Worm (Caenorhabditis elegans) whole organism, late embryonic: ENCODE data around the gene ula-1.
A peak's percentile ranks its signal among the peaks of the same experiment; 100 is the strongest.

Experiments used
- F13H6.1 ChIP-seq: sonication (generic microtip); optimal IDR thresholded peaks from 2 replicates; lab custom pipeline; 2016; ENCODE audit warnings: missing genetic modification characterization, missing compliant biosample characterization
- Y22D7AL.16 ChIP-seq: sonication (generic microtip); optimal IDR thresholded peaks from 2 replicates; lab custom pipeline; 2016; ENCODE audit warnings: missing genetic modification characterization, missing compliant biosample characterization
- ceh-14 ChIP-seq: sonication (generic microtip); optimal IDR thresholded peaks from 2 replicates; lab custom pipeline; 2016; ENCODE audit warnings: missing genotype, missing genetic modification characterization, missing compliant biosample characterization
- ceh-18 ChIP-seq: sonication (generic microtip); optimal IDR thresholded peaks from 2 replicates; lab custom pipeline; 2016; ENCODE audit warnings: missing genetic modification characterization, missing compliant biosample characterization
- ceh-19 ChIP-seq: fragments of 200-800 bp; sonication (Bioruptor generic); optimal IDR thresholded peaks from 2 replicates; lab custom pipeline; 2018; ENCODE audit warnings: mild to moderate bottlenecking, missing genetic modification characterization, missing compliant biosample characterization
- ceh-2 ChIP-seq: sonication (generic microtip); optimal IDR thresholded peaks from 2 replicates; lab custom pipeline; 2016; ENCODE audit warnings: missing genotype, missing genetic modification characterization, missing compliant biosample characterization
- ceh-22 ChIP-seq: sonication (generic microtip); optimal IDR thresholded peaks from 2 replicates; lab custom pipeline; 2017; ENCODE audit warnings: missing biosample characterization, missing genetic modification characterization
- ceh-24 ChIP-seq: sonication (generic microtip); optimal IDR thresholded peaks from 2 replicates; lab custom pipeline; 2016; ENCODE audit warnings: mild to moderate bottlenecking, missing genetic modification characterization, missing compliant biosample characterization
- ceh-30 ChIP-seq: fragments of 150-350 bp; optimal IDR thresholded peaks from 2 replicates; lab custom pipeline; 2014; ENCODE audit warnings: missing biosample characterization, missing genetic modification characterization
- ceh-34 ChIP-seq: sonication (generic microtip); optimal IDR thresholded peaks from 2 replicates; lab custom pipeline; 2016; ENCODE audit warnings: mild to moderate bottlenecking, missing genetic modification characterization, missing compliant biosample characterization
- ceh-45 ChIP-seq: fragments of 200-800 bp; sonication (Bioruptor generic); IDR thresholded peaks from 2 replicates; pipeline ENCODE4 v1.3.6; 2022; ENCODE audit warnings: missing genetic modification reagents, missing genetic modification characterization, missing compliant biosample characterization
- che-1 ChIP-seq: sonication (generic microtip); optimal IDR thresholded peaks from 2 replicates; lab custom pipeline; 2016; ENCODE audit warnings: mild to moderate bottlenecking, missing genetic modification characterization, missing compliant biosample characterization
- dmd-4 ChIP-seq: sonication (generic microtip); optimal IDR thresholded peaks from 2 replicates; lab custom pipeline; 2016; ENCODE audit warnings: borderline replicate concordance, missing genetic modification characterization, missing compliant biosample characterization
- dve-1 ChIP-seq: sonication (generic microtip); optimal IDR thresholded peaks from 2 replicates; lab custom pipeline; 2017; ENCODE audit warnings: antibody characterized with exemption, mild to moderate bottlenecking, missing genetic modification characterization, missing compliant biosample characterization
- elt-2 ChIP-seq: sonication (generic microtip); optimal IDR thresholded peaks from 2 replicates; lab custom pipeline; 2016; ENCODE audit warnings: missing genetic modification reagents, missing genetic modification characterization, missing compliant biosample characterization
- elt-4 ChIP-seq: sonication (generic microtip); optimal IDR thresholded peaks from 2 replicates; lab custom pipeline; 2016; ENCODE audit warnings: missing genetic modification characterization, missing compliant biosample characterization
- ets-4 ChIP-seq: sonication (generic microtip); optimal IDR thresholded peaks from 2 replicates; lab custom pipeline; 2016; ENCODE audit warnings: missing genetic modification characterization, missing compliant biosample characterization
- fkh-10 ChIP-seq: fragments of 150-350 bp; optimal IDR thresholded peaks from 2 replicates; lab custom pipeline; 2014; ENCODE audit warnings: missing biosample characterization, missing genetic modification reagents, missing genetic modification characterization
- fkh-6 ChIP-seq: sonication (generic microtip); optimal IDR thresholded peaks from 2 replicates; lab custom pipeline; 2016; ENCODE audit warnings: missing genetic modification characterization, missing compliant biosample characterization
- gmeb-2 ChIP-seq: sonication (generic microtip); optimal IDR thresholded peaks from 2 replicates; lab custom pipeline; 2016; ENCODE audit warnings: missing genetic modification characterization, inconsistent platforms, missing compliant biosample characterization
- hlh-13 ChIP-seq: fragments of 200-800 bp; sonication (Bioruptor generic); optimal IDR thresholded peaks from 2 replicates; lab custom pipeline; 2018; ENCODE audit warnings: mild to moderate bottlenecking, missing genetic modification characterization, missing compliant biosample characterization
- hlh-30 ChIP-seq: sonication (generic microtip); optimal IDR thresholded peaks from 2 replicates; lab custom pipeline; 2017; ENCODE audit warnings: antibody characterized with exemption, missing genetic modification characterization, missing compliant biosample characterization; ENCODE audit not compliant: insufficient read depth
- hlh-6 ChIP-seq: sonication (generic microtip); optimal IDR thresholded peaks from 2 replicates; lab custom pipeline; 2016; ENCODE audit warnings: missing genotype, missing genetic modification characterization, missing compliant biosample characterization
- lin-11 ChIP-seq: fragments of 200-800 bp; sonication (Bioruptor generic); optimal IDR thresholded peaks from 2 replicates; lab custom pipeline; 2018; ENCODE audit warnings: mild to moderate bottlenecking, missing genetic modification characterization, missing compliant biosample characterization
- madf-2 ChIP-seq: sonication (generic microtip); optimal IDR thresholded peaks from 2 replicates; lab custom pipeline; 2017; ENCODE audit warnings: missing genetic modification characterization, missing compliant biosample characterization
- nfya-1 ChIP-seq: sonication (generic microtip); optimal IDR thresholded peaks from 2 replicates; lab custom pipeline; 2017; ENCODE audit warnings: missing genetic modification characterization, mild to moderate bottlenecking, missing compliant biosample characterization, antibody characterized with exemption, moderate library complexity
- nhr-11 ChIP-seq: fragments of 150-350 bp; optimal IDR thresholded peaks from 2 replicates; lab custom pipeline; 2014; ENCODE audit warnings: missing biosample characterization, missing genetic modification characterization
- nhr-232 ChIP-seq: sonication (generic microtip); optimal IDR thresholded peaks from 2 replicates; lab custom pipeline; 2016; ENCODE audit warnings: missing genetic modification characterization, missing compliant biosample characterization
- pat-9 ChIP-seq: fragments of 200-800 bp; sonication (Bioruptor generic); optimal IDR thresholded peaks from 2 replicates; lab custom pipeline; 2018; ENCODE audit warnings: mild to moderate bottlenecking, missing genetic modification characterization, moderate library complexity, missing compliant biosample characterization
- pha-2 ChIP-seq: sonication (generic microtip); optimal IDR thresholded peaks from 2 replicates; lab custom pipeline; 2017; ENCODE audit warnings: mild to moderate bottlenecking, missing genetic modification characterization, missing compliant biosample characterization
- pqm-1 ChIP-seq: sonication (generic microtip); optimal IDR thresholded peaks from 2 replicates; lab custom pipeline; 2016; ENCODE audit warnings: missing genetic modification characterization, missing compliant biosample characterization
- pros-1 ChIP-seq: fragments of 150-350 bp; optimal IDR thresholded peaks from 2 replicates; lab custom pipeline; 2014; ENCODE audit warnings: missing biosample characterization, missing genetic modification reagents, missing genetic modification characterization
- ref-2 ChIP-seq: sonication (generic microtip); optimal IDR thresholded peaks from 2 replicates; lab custom pipeline; 2016; ENCODE audit warnings: missing genetic modification characterization, missing compliant biosample characterization
- rnt-1 ChIP-seq: sonication (generic microtip); optimal IDR thresholded peaks from 2 replicates; lab custom pipeline; 2016; ENCODE audit warnings: missing genetic modification characterization, missing compliant biosample characterization
- sdc-2 ChIP-seq: sonication (generic microtip); optimal IDR thresholded peaks from 2 replicates; lab custom pipeline; 2016; ENCODE audit warnings: missing genotype, missing genetic modification characterization, missing compliant biosample characterization
- syd-9 ChIP-seq: sonication (generic microtip); optimal IDR thresholded peaks from 2 replicates; lab custom pipeline; 2016; ENCODE audit warnings: mild to moderate bottlenecking, missing genetic modification characterization, moderate library complexity, missing compliant biosample characterization
- tbx-2 ChIP-seq: sonication (generic microtip); optimal IDR thresholded peaks from 2 replicates; lab custom pipeline; 2016; ENCODE audit warnings: missing genetic modification characterization, missing compliant biosample characterization
- tbx-7 ChIP-seq: sonication (generic microtip); optimal IDR thresholded peaks from 2 replicates; lab custom pipeline; 2016; ENCODE audit warnings: missing genotype, missing genetic modification characterization, missing compliant biosample characterization
- ttx-3 ChIP-seq: sonication (generic microtip); optimal IDR thresholded peaks from 2 replicates; lab custom pipeline; 2016; ENCODE audit warnings: missing genetic modification reagents, missing genetic modification characterization, missing compliant biosample characterization
- unc-3 ChIP-seq, 2 experiments: fragments of 200-800 bp in 1 of 2; sonication (Bioruptor generic) in 1 of 2; sonication (generic microtip) in 1 of 2; conservative IDR thresholded peaks in 1 of 2; optimal IDR thresholded peaks in 1 of 2; 2 replicates each; pipeline versions ENCODE4 v1.3.6 to Lab custom; 2016 to 2022; ENCODE audit warnings: missing compliant biosample characterization in 2 of 2, missing genetic modification characterization in 2 of 2, missing genetic modification reagents in 1 of 2
- unc-42 ChIP-seq: sonication (generic microtip); optimal IDR thresholded peaks from 2 replicates; lab custom pipeline; 2016; ENCODE audit warnings: missing genotype, missing genetic modification characterization, missing compliant biosample characterization
- unc-55 ChIP-seq: sonication (generic microtip); optimal IDR thresholded peaks from 2 replicates; lab custom pipeline; 2017; ENCODE audit warnings: missing biosample characterization, missing genetic modification reagents, missing genetic modification characterization
- unc-86 ChIP-seq: sonication (generic microtip); optimal IDR thresholded peaks from 2 replicates; lab custom pipeline; 2016; ENCODE audit warnings: missing genetic modification characterization, missing compliant biosample characterization
- zip-5 ChIP-seq: sonication (generic microtip); optimal IDR thresholded peaks from 2 replicates; lab custom pipeline; 2016; ENCODE audit warnings: missing genetic modification characterization, missing compliant biosample characterization

ula-1 gene

ce11 chrIII:4952970-4953369, 32.8 kb upstream of the ula-1 start:
- TF ChIP-seq ceh-22 (tag; lab: Kevin White, UChicago) (no peak), nfya-1 (peak; percentile 90)

ce11 chrIII:4951824-4952223, 31.7 kb upstream of the ula-1 start, which contains the start of gene flh-2:
Gene flh-2, plus strand, starts transcription at chrIII:4952124.
- TF ChIP-seq nhr-232 (tag; lab: Kevin White, UChicago) (no peak), pqm-1 (tag; lab: Kevin White, UChicago) (no peak), unc-55 (no peak), ceh-19 (no peak), fkh-6 (no peak), gmeb-2 (tag; lab: Kevin White, UChicago) (no peak), zip-5 (tag; lab: Kevin White, UChicago) (no peak), unc-3 (GFP tag; conservative IDR thresholded peaks at IDR 0.05; lab: Robert Waterston, UW) (no peak), unc-3 (tag; optimal IDR thresholded peaks at IDR 0.05; lab: Kevin White, UChicago) (no peak), nfya-1 (no peak), ceh-14 (no peak), che-1 (tag; lab: Kevin White, UChicago) (no peak)

ce11 chrIII:4951210-4951609, 31.1 kb upstream of the ula-1 start:
- TF ChIP-seq ceh-34 (tag; lab: Kevin White, UChicago) (no peak), madf-2 (tag; lab: Kevin White, UChicago) (no peak), nhr-11 (tag; lab: Kevin White, UChicago) (no peak), ceh-18 (no peak), elt-4 (tag; lab: Kevin White, UChicago) (peak; percentile 20), ceh-22 (tag; lab: Kevin White, UChicago) (no peak)

- TF ChIP-seq zip-5 (tag; lab: Kevin White, UChicago) (no peak), syd-9 (tag; lab: Kevin White, UChicago) (no peak), Y22D7AL.16 (tag; lab: Kevin White, UChicago) (no peak), ttx-3 (tag; lab: Kevin White, UChicago) (no peak), rnt-1 (tag; lab: Kevin White, UChicago) (no peak), hlh-6 (tag; lab: Kevin White, UChicago) (no peak), unc-86 (tag; lab: Kevin White, UChicago) (no peak), gmeb-2 (tag; lab: Kevin White, UChicago) (no peak), ceh-45 (no peak), pat-9 (no peak), nhr-232 (tag; lab: Kevin White, UChicago) (no peak), tbx-2 (tag; lab: Kevin White, UChicago) (no peak), pha-2 (no peak), lin-11 (no peak), pros-1 (tag; lab: Kevin White, UChicago) (no peak), ceh-24 (no peak), ref-2 (tag; lab: Kevin White, UChicago) (no peak), che-1 (tag; lab: Kevin White, UChicago) (no peak), dve-1 (no peak)
Measured at ce11 chrIII:4950345-4950744, 30.2 kb upstream of the ula-1 start.

ce11 chrIII:4948631-4949030, 28.5 kb upstream of the ula-1 start:
- TF ChIP-seq ceh-18 (no peak), ceh-19 (peak; percentile 17), tbx-7 (tag; lab: Kevin White, UChicago) (peak; percentile 4), hlh-13 (GFP tag; lab: Kevin White, UChicago) (no peak), ceh-30 (tag; lab: Kevin White, UChicago) (no peak), ceh-34 (tag; lab: Kevin White, UChicago) (peak; percentile 49), nfya-1 (peak; percentile 11), fkh-10 (GFP tag; lab: Kevin White, UChicago) (no peak), rnt-1 (tag; lab: Kevin White, UChicago) (peak; percentile 23), unc-55 (no peak), unc-42 (no peak), tbx-2 (tag; lab: Kevin White, UChicago) (peak; percentile 41), ceh-2 (tag; lab: Kevin White, UChicago) (no peak), ceh-14 (no peak), pat-9 (no peak), hlh-30 (peak; percentile 23), ref-2 (tag; lab: Kevin White, UChicago) (peak; percentile 14), syd-9 (tag; lab: Kevin White, UChicago) (no peak), elt-2 (no peak), sdc-2 (tag; lab: Kevin White, UChicago) (peak; percentile 49), F13H6.1 (tag; lab: Kevin White, UChicago) (peak; percentile 47), dmd-4 (peak; percentile 45), pros-1 (tag; lab: Kevin White, UChicago) (peak; percentile 30), ets-4 (tag; lab: Kevin White, UChicago) (peak; percentile 27), hlh-6 (tag; lab: Kevin White, UChicago) (no peak)
